Fruit fly (Drosophila melanogaster) whole organism, adult: ENCODE data around the gene Cyp4d14.

Experiments used
- CG33017 ChIP-seq: fragments of 200-800 bp; sonication (Bioruptor generic); optimal IDR thresholded peaks from 2 replicates; lab custom pipeline; 2018; ENCODE audit warnings: missing biosample characterization, mild to moderate bottlenecking, missing genetic modification characterization, moderate library complexity
- CG5204 ChIP-seq: fragments of 200-800 bp; sonication (Bioruptor generic); optimal IDR thresholded peaks from 2 replicates; lab custom pipeline; 2016; ENCODE audit warnings: missing biosample characterization, missing genetic modification characterization
- CG7045 ChIP-seq: fragments of 200-800 bp; sonication (Bioruptor generic); optimal IDR thresholded peaks from 2 replicates; lab custom pipeline; 2017; ENCODE audit warnings: missing biosample characterization, mild to moderate bottlenecking, missing genetic modification characterization
- kay ChIP-seq: fragments of 200-800 bp; sonication (Bioruptor generic); peaks from one replicate; lab custom pipeline; 2016; ENCODE audit warnings: missing biosample characterization, missing genetic modification characterization, borderline replicate concordance

dm6 chrX:2193158-2193557 is 18.0 kb upstream of the Cyp4d14 start:
- TF ChIP-seq kay (GFP tag; lab: Kevin White, UChicago) (no peak), CG5204 (GFP tag; lab: Kevin White, UChicago) (no peak), CG7045 (no peak), CG33017 (no peak)
